Fruit fly (Drosophila melanogaster) whole organism, prepupa: Measurements from ENCODE around the gene CG43938.
A peak's percentile ranks its signal among the peaks of the same experiment; 100 is the strongest.

Experiments
- CG16779 ChIP-seq: fragments of 200-800 bp; sonication (Bioruptor generic); optimal IDR thresholded peaks from 3 replicates; lab custom pipeline; 2017; ENCODE audit warnings: missing biosample characterization, mild to moderate bottlenecking, missing genetic modification characterization
- CG3919 ChIP-seq: fragments of 200-800 bp; sonication (Bioruptor generic); optimal IDR thresholded peaks from 3 replicates; lab custom pipeline; 2016; ENCODE audit warnings: missing biosample characterization, missing genetic modification characterization
- CG8119 ChIP-seq: fragments of 200-800 bp; sonication (Bioruptor generic); IDR thresholded peaks from 3 replicates; pipeline ENCODE4 v1.3.6; 2022; ENCODE audit warnings: missing biosample characterization, missing genetic modification characterization
- dac ChIP-seq: fragments of 200-800 bp; sonication (Bioruptor generic); optimal IDR thresholded peaks from 2 replicates; lab custom pipeline; 2017; ENCODE audit warnings: missing biosample characterization, mild to moderate bottlenecking, missing genetic modification characterization

DNA sequence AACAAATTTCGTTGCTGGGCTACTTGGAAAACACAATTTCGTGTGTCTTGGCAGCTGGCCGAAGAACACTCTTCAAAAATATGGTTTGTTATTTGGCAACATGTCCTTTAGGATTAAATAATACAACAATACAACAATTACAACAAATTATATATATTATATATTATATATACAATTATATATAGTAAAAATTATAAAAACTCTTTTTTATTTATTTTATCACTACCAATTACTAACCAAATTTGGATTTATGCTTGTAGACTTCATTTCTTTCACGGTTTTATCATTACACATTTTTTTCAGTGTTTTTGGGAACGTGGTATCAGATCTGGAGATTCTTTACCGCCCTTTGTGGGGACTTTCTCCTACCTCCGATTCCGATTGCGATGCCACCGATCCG, 13.0 kb upstream of the CG43938 start:
- peak; percentile 40 for TF ChIP-seq CG3919 (GFP tag; lab: Kevin White, UChicago)
- no peak for TF ChIP-seq CG8119
- TF ChIP-seq dac (GFP tag; lab: Kevin White, UChicago) = no peak
- TF ChIP-seq CG16779 = no peak
